Fruit fly (Drosophila melanogaster) whole organism, embryonic: Measurements from ENCODE around the gene CG33723.

ENCODE experiments used
- Aef1 ChIP-seq: fragments of 200-800 bp; sonication (Bioruptor generic); IDR thresholded peaks from 3 replicates; pipeline ENCODE4 v1.3.6; 2022; ENCODE audit warnings: missing biosample characterization, missing genetic modification characterization
- CG10431 ChIP-seq: fragments of 200-800 bp; sonication (Bioruptor generic); optimal IDR thresholded peaks from 3 replicates; lab custom pipeline; 2018; ENCODE audit warnings: missing biosample characterization, mild to moderate bottlenecking, missing genetic modification characterization
- CG13894 ChIP-seq: fragments of 200-800 bp; sonication (Bioruptor generic); optimal IDR thresholded peaks from 3 replicates; lab custom pipeline; 2018; ENCODE audit warnings: missing biosample characterization, mild to moderate bottlenecking, missing genetic modification characterization, moderate library complexity
- CG17612 ChIP-seq: fragments of 200-800 bp; sonication (Bioruptor generic); IDR thresholded peaks from 2 replicates; pipeline ENCODE4 v1.3.6; 2022; ENCODE audit warnings: missing biosample characterization, missing genetic modification characterization
- CG17802 ChIP-seq: fragments of 200-800 bp; sonication (Bioruptor generic); optimal IDR thresholded peaks from 2 replicates; lab custom pipeline; 2018; ENCODE audit warnings: missing biosample characterization, mild to moderate bottlenecking, missing genetic modification characterization, moderate library complexity
- CG2199 ChIP-seq: fragments of 200-800 bp; sonication (Bioruptor generic); IDR thresholded peaks from 3 replicates; pipeline ENCODE4 v1.3.6; 2022; ENCODE audit warnings: missing biosample characterization, missing genetic modification characterization
- CG30403 ChIP-seq: fragments of 200-800 bp; sonication (Bioruptor generic); optimal IDR thresholded peaks from 3 replicates; lab custom pipeline; 2016; ENCODE audit warnings: missing biosample characterization, missing genetic modification characterization
- CG4404 ChIP-seq: fragments of 200-800 bp; sonication (Bioruptor generic); IDR thresholded peaks from 2 replicates; pipeline ENCODE4 v1.3.6; 2022; ENCODE audit warnings: missing biosample characterization, missing genetic modification characterization
- CG7357 ChIP-seq: fragments of 200-800 bp; sonication (Bioruptor generic); IDR thresholded peaks from 3 replicates; pipeline ENCODE4 v1.3.6; 2022; ENCODE audit warnings: missing biosample characterization, missing genetic modification characterization
- CrebB ChIP-seq: fragments of 200-800 bp; sonication (Bioruptor generic); optimal IDR thresholded peaks from 3 replicates; lab custom pipeline; 2018; ENCODE audit warnings: missing biosample characterization, mild to moderate bottlenecking, missing genetic modification characterization
- D ChIP-seq, 2 experiments: fragments of 200-800 bp in 1 of 2; fragments of >200 bp in 1 of 2; sonication (Bioruptor generic) in 1 of 2; optimal IDR thresholded peaks; 2 replicates in 1 of 2; 3 replicates in 1 of 2; lab custom pipeline; 2017; ENCODE audit warnings: mild to moderate bottlenecking in 1 of 2, missing biosample characterization in 1 of 2, missing genetic modification characterization in 1 of 2, missing genetic modification reagents in 1 of 2
- Dip2 ChIP-seq: fragments of 200-800 bp; sonication (Bioruptor generic); IDR thresholded peaks from 2 replicates; pipeline ENCODE4 v1.3.6; 2022; ENCODE audit warnings: missing biosample characterization, missing genetic modification characterization
- GATAe ChIP-seq: fragments of 200-800 bp; sonication (Bioruptor generic); conservative IDR thresholded peaks from 2 replicates; pipeline ENCODE4 v1.3.6; 2022; ENCODE audit warnings: missing biosample characterization, missing genetic modification characterization
- Hr3 ChIP-seq: fragments of 200-800 bp; sonication (Bioruptor generic); optimal IDR thresholded peaks from 3 replicates; lab custom pipeline; 2016; ENCODE audit warnings: missing biosample characterization, missing genetic modification characterization
- Hr78 ChIP-seq, 2 experiments: fragments of 200-800 bp in 1 of 2; fragments of >200 bp in 1 of 2; sonication (Bioruptor generic) in 1 of 2; optimal IDR thresholded peaks; 2 replicates each; lab custom pipeline; 2017 to 2019; ENCODE audit warnings: missing biosample characterization in 2 of 2, missing genetic modification characterization in 2 of 2, mild to moderate bottlenecking in 1 of 2, moderate library complexity in 1 of 2
- Med ChIP-seq: fragments of 200-800 bp; sonication (Bioruptor generic); peaks from one replicate; lab custom pipeline; 2016; ENCODE audit warnings: missing biosample characterization, missing genetic modification characterization, mild to moderate bottlenecking, inconsistent platforms, moderate library complexity
- cas ChIP-seq: fragments of 200-800 bp; sonication (Bioruptor generic); IDR thresholded peaks from 2 replicates; pipeline ENCODE4 v1.3.6; 2022; ENCODE audit warnings: missing biosample characterization, missing genetic modification characterization
- chinmo ChIP-seq: fragments of 200-800 bp; sonication (Bioruptor generic); IDR thresholded peaks from 4 replicates; pipeline ENCODE4 v1.3.6; 2022; ENCODE audit warnings: missing biosample characterization, missing genetic modification characterization; ENCODE audit not compliant: partially characterized antibody
- gce ChIP-seq: fragments of 200-800 bp; sonication (Bioruptor generic); IDR thresholded peaks from 3 replicates; pipeline ENCODE4 v1.3.6; 2022; ENCODE audit warnings: missing biosample characterization, missing genetic modification characterization
- grn ChIP-seq: fragments of 200-800 bp; sonication (Bioruptor generic); optimal IDR thresholded peaks from 3 replicates; lab custom pipeline; 2017; ENCODE audit warnings: missing biosample characterization, missing genetic modification characterization
- jumu ChIP-seq: fragments of 200-800 bp; sonication (Bioruptor generic); optimal IDR thresholded peaks from 3 replicates; lab custom pipeline; 2016; ENCODE audit warnings: missing biosample characterization, missing genetic modification characterization
- lab ChIP-seq: fragments of 200-800 bp; sonication (Bioruptor generic); optimal IDR thresholded peaks from 3 replicates; lab custom pipeline; 2017; ENCODE audit warnings: missing biosample characterization, missing genetic modification characterization, mild to moderate bottlenecking, moderate library complexity, missing genetic modification reagents
- nerfin-1 ChIP-seq: fragments of 200-800 bp; sonication (Bioruptor generic); optimal IDR thresholded peaks from 3 replicates; lab custom pipeline; 2019; ENCODE audit warnings: missing biosample characterization, mild to moderate bottlenecking, missing genetic modification characterization, moderate library complexity
- nmo ChIP-seq: fragments of 200-800 bp; sonication (Bioruptor generic); optimal IDR thresholded peaks from 2 replicates; lab custom pipeline; 2018; ENCODE audit warnings: missing biosample characterization, mild to moderate bottlenecking, missing genetic modification characterization, moderate library complexity
- pfk ChIP-seq: fragments of 200-800 bp; sonication (Bioruptor generic); optimal IDR thresholded peaks from 2 replicates; lab custom pipeline; 2018; ENCODE audit warnings: missing biosample characterization, mild to moderate bottlenecking, missing genetic modification characterization, moderate library complexity
- pros ChIP-seq: fragments of 200-800 bp; sonication (Bioruptor generic); optimal IDR thresholded peaks from 3 replicates; lab custom pipeline; 2019; ENCODE audit warnings: missing biosample characterization, mild to moderate bottlenecking, missing genetic modification characterization, moderate library complexity
- salm ChIP-seq: fragments of 200-800 bp; sonication (Bioruptor generic); optimal IDR thresholded peaks from 2 replicates; lab custom pipeline; 2018; ENCODE audit warnings: missing biosample characterization, mild to moderate bottlenecking, missing genetic modification characterization
- sens ChIP-seq: fragments of 200-800 bp; sonication (Bioruptor generic); peaks from one replicate; lab custom pipeline; 2016; ENCODE audit warnings: missing biosample characterization, missing genetic modification characterization
- slou ChIP-seq: fragments of 200-800 bp; sonication (Bioruptor generic); optimal IDR thresholded peaks from 3 replicates; lab custom pipeline; 2016; ENCODE audit warnings: missing biosample characterization, missing genetic modification characterization
- sna ChIP-seq: fragments of 200-800 bp; sonication (Bioruptor generic); IDR thresholded peaks from 2 replicates; pipeline ENCODE4 v1.3.6; 2022; ENCODE audit warnings: missing biosample characterization, missing genetic modification characterization; ENCODE audit not compliant: partially characterized antibody
- sob ChIP-seq: fragments of 200-800 bp; sonication (Bioruptor generic); IDR thresholded peaks from 2 replicates; pipeline ENCODE4 v1.3.6; 2022; ENCODE audit warnings: missing biosample characterization, missing genetic modification characterization
- vfl ChIP-seq: fragments of 200-800 bp; sonication (Bioruptor generic); optimal IDR thresholded peaks from 2 replicates; lab custom pipeline; 2016; ENCODE audit warnings: missing biosample characterization, missing genetic modification characterization

Gene CG33723

dm6 chr2L:9459372-9460091, 19.0 kb upstream of the CG33723 start (continued):
- TF ChIP-seq CG4404 (GFP tag; lab: Robert Waterston, UW) = no peak
- TF ChIP-seq salm = no peak
- TF ChIP-seq pfk (GFP tag; lab: Kevin White, UChicago) = no peak
- TF ChIP-seq Hr3 = no peak
- peak; percentile 44 for TF ChIP-seq Med
- no peak for TF ChIP-seq sna (GFP tag; lab: Robert Waterston, UW)
- TF ChIP-seq sob = peak; percentile 23; the same call in 1 of the 2 replicates
- peak; percentile 51 for TF ChIP-seq sens (GFP tag; lab: Kevin White, UChicago)
- no peak for TF ChIP-seq Aef1 (GFP tag; lab: Robert Waterston, UW)
- no peak for TF ChIP-seq CG2199 (GFP tag; lab: Robert Waterston, UW)
- TF ChIP-seq lab (GFP tag; lab: Kevin White, UChicago) = peak; percentile 57
- TF ChIP-seq GATAe (GFP tag; lab: Robert Waterston, UW) = no peak
- 0 out of 3 replicates have a peak, but pooled peaks have one; percentile 23 for TF ChIP-seq gce (GFP tag; lab: Robert Waterston, UW)

dm6 chr2L:9457865-9458264, 17.3 kb upstream of the CG33723 start:
- no peak for TF ChIP-seq CrebB (tag; lab: Kevin White, UChicago)
- peak; percentile 33 for TF ChIP-seq grn (GFP tag; lab: Kevin White, UChicago)
- TF ChIP-seq CG13894 (tag; lab: Kevin White, UChicago) = peak; percentile 32
- TF ChIP-seq vfl (GFP tag; lab: Kevin White, UChicago) = no peak
- 0 out of 4 replicates have a peak, but pooled peaks have one; percentile 58 for TF ChIP-seq chinmo

- TF ChIP-seq sens (GFP tag; lab: Kevin White, UChicago) = peak; percentile 1
- peak in 1 of 2 experiments; percentile 56 for TF ChIP-seq Hr78 (GFP tag; optimal IDR thresholded peaks at IDR 0.05; lab: Kevin White, UChicago)
- no peak for TF ChIP-seq CG17802
- TF ChIP-seq cas = no peak
- TF ChIP-seq CG30403 (GFP tag; lab: Kevin White, UChicago) = no peak
Measured at dm6 chr2L:9457456-9457855, 16.9 kb upstream of the CG33723 start.

- TF ChIP-seq pros (GFP tag; lab: Kevin White, UChicago) (peak; percentile 67), nmo (GFP tag; lab: Kevin White, UChicago) (peak; percentile 23), CG10431 (GFP tag; lab: Kevin White, UChicago) (peak; percentile 76), CG7357 (0 out of 3 replicates have a peak, but pooled peaks have one; percentile 21), nerfin-1 (tag; lab: Kevin White, UChicago) (peak; percentile 97), jumu (GFP tag; lab: Kevin White, UChicago) (no peak), CG17612 (0 out of 2 replicates have a peak, but pooled peaks have one; percentile 26), D (optimal IDR thresholded peaks at IDR 0.05; lab: Kevin White, UChicago) (peak; percentile 5), D (GFP tag; optimal IDR thresholded peaks at IDR 0.05; lab: Kevin White, UChicago) (no peak), slou (GFP tag; lab: Kevin White, UChicago) (no peak), Dip2 (GFP tag; lab: Robert Waterston, UW) (no peak), sens (GFP tag; lab: Kevin White, UChicago) (peak; percentile 19)
Measured at dm6 chr2L:9455157-9455556, 14.6 kb upstream of the CG33723 start.
